Worm (Caenorhabditis elegans): ENCODE measurements around the gene odd-2.
A peak's percentile ranks its signal among the peaks of the same experiment; 100 is the strongest.

- TF ChIP-seq fkh-10 (GFP tag; optimal IDR thresholded peaks at IDR 0.05) (no peak), zag-1 (tag; optimal IDR thresholded peaks at IDR 0.05) (no peak), nhr-77 (tag; optimal IDR thresholded peaks at IDR 0.05) (no peak), nhr-11 (tag; optimal IDR thresholded peaks at IDR 0.05) (no peak), nhr-25 (tag; optimal IDR thresholded peaks at IDR 0.05) (no peak), eor-1 (tag; optimal IDR thresholded peaks at IDR 0.05) (no peak), nfya-1 (tag; optimal IDR thresholded peaks at IDR 0.05; ENCODE audit: insufficient read depth) (peak; percentile 1), lin-39 (tag; optimal IDR thresholded peaks at IDR 0.05) (no peak), nhr-237 (tag; optimal IDR thresholded peaks at IDR 0.05) (no peak), daf-12 (tag; optimal IDR thresholded peaks at IDR 0.05) (no peak), ceh-82 (tag; optimal IDR thresholded peaks at IDR 0.05) (no peak)
These were observed 31.1 kb downstream of the odd-2 start for ce11 chrX:6129277-6129676.

All from whole organism, L3 larva.